Fruit fly (Drosophila melanogaster) S2 (cell line): ENCODE results near the gene CG32483.
A peak's percentile ranks its signal among the peaks of the same experiment; 100 is the strongest.

Experiments
- CG8478 ChIP-seq: fragments of >200 bp; optimal IDR thresholded peaks from 2 replicates; lab custom pipeline; 2018
- CTCF ChIP-seq, 2 experiments: fragments of >200 bp; optimal IDR thresholded peaks; 2 replicates each; lab custom pipeline; 2018

The CG32483 gene

dm6 chr3L:649025-649769 lies 40.7 kb downstream of the CG32483 start:
- TF ChIP-seq CG8478 (lab: Kevin White, UChicago): no peak

dm6 chr3L:648155-649024 lies 41.5 kb downstream of the CG32483 start, which contains the start of gene Gale:
TSS of gene Gale (plus strand) at chr3L:648555.
- TF ChIP-seq CTCF (optimal IDR thresholded peaks at IDR 0.05; lab: Kevin White, UChicago): peak; percentile 58 to 59
- TF ChIP-seq CG8478 (lab: Kevin White, UChicago): no peak

dm6 chr3L:647529-647928 lies 42.4 kb downstream of the CG32483 start:
- no peak for TF ChIP-seq CG8478 (lab: Kevin White, UChicago)
- TF ChIP-seq CTCF (optimal IDR thresholded peaks at IDR 0.05; lab: Kevin White, UChicago): no peak

dm6 chr3L:645426-646036 lies 44.4 kb downstream of the CG32483 start:
- TF ChIP-seq CTCF (optimal IDR thresholded peaks at IDR 0.05; lab: Kevin White, UChicago): no peak
- no peak for TF ChIP-seq CG8478 (lab: Kevin White, UChicago)

- TF ChIP-seq CG8478 (lab: Kevin White, UChicago): no peak
- TF ChIP-seq CTCF (optimal IDR thresholded peaks at IDR 0.05; lab: Kevin White, UChicago): no peak
Measured at dm6 chr3L:644111-644718, 45.7 kb downstream of the CG32483 start.

- TF ChIP-seq CG8478 (lab: Kevin White, UChicago): no peak
- TF ChIP-seq CTCF (optimal IDR thresholded peaks at IDR 0.05; lab: Kevin White, UChicago): no peak
Measured at dm6 chr3L:642865-643738, 46.8 kb downstream of the CG32483 start.

dm6 chr3L:642146-642864 lies 47.6 kb downstream of the CG32483 start:
- TF ChIP-seq CG8478 (lab: Kevin White, UChicago): no peak

- TF ChIP-seq CG8478 (lab: Kevin White, UChicago) (no peak), CTCF (optimal IDR thresholded peaks at IDR 0.05; lab: Kevin White, UChicago) (no peak)
Measured at dm6 chr3L:641436-641835, 48.4 kb downstream of the CG32483 start.

dm6 chr3L:640324-640974 lies 49.4 kb downstream of the CG32483 start:
- peak in 1 of 2 experiments; percentile 0 for TF ChIP-seq CTCF (optimal IDR thresholded peaks at IDR 0.05; lab: Kevin White, UChicago)
- no peak for TF ChIP-seq CG8478 (lab: Kevin White, UChicago)

dm6 chr3L:639460-640103 lies 50.3 kb downstream of the CG32483 start:
- TF ChIP-seq CTCF (optimal IDR thresholded peaks at IDR 0.05; lab: Kevin White, UChicago) (no peak), CG8478 (lab: Kevin White, UChicago) (no peak)

dm6 chr3L:638757-639353 lies 51.0 kb downstream of the CG32483 start:
- no peak for TF ChIP-seq CG8478 (lab: Kevin White, UChicago)
- TF ChIP-seq CTCF (optimal IDR thresholded peaks at IDR 0.05; lab: Kevin White, UChicago): no peak
